Fruit fly (Drosophila melanogaster) whole organism, embryonic: Measurements from ENCODE around the gene CG14402.

Experiments
- Aef1 ChIP-seq: fragments of 200-800 bp; sonication (Bioruptor generic); IDR thresholded peaks from 3 replicates; pipeline ENCODE4 v1.3.6; 2022; ENCODE audit warnings: missing biosample characterization, missing genetic modification characterization
- Asciz ChIP-seq: fragments of 200-800 bp; sonication (Bioruptor generic); optimal IDR thresholded peaks from 2 replicates; lab custom pipeline; 2017; ENCODE audit warnings: missing biosample characterization, mild to moderate bottlenecking, missing genetic modification characterization, missing genetic modification reagents
- B-H2 ChIP-seq: fragments of 200-800 bp; sonication (Bioruptor generic); optimal IDR thresholded peaks from 2 replicates; lab custom pipeline; 2018; ENCODE audit warnings: missing biosample characterization, mild to moderate bottlenecking, missing genetic modification characterization
- Blimp-1 ChIP-seq: fragments of 200-800 bp; sonication (Bioruptor generic); optimal IDR thresholded peaks from 3 replicates; lab custom pipeline; 2018; ENCODE audit warnings: missing biosample characterization, missing genetic modification characterization, mild to moderate bottlenecking, moderate library complexity, missing genetic modification reagents
- CG10274 ChIP-seq: fragments of 200-800 bp; sonication (Bioruptor generic); optimal IDR thresholded peaks from 3 replicates; lab custom pipeline; 2017; ENCODE audit warnings: missing biosample characterization, mild to moderate bottlenecking, missing genetic modification characterization
- CG11504 ChIP-seq: fragments of 200-800 bp; sonication (Bioruptor generic); optimal IDR thresholded peaks from 3 replicates; lab custom pipeline; 2019; ENCODE audit warnings: missing biosample characterization, mild to moderate bottlenecking, missing genetic modification characterization, moderate library complexity
- CG12104 ChIP-seq: fragments of 200-800 bp; sonication (Bioruptor generic); optimal IDR thresholded peaks from 3 replicates; lab custom pipeline; 2016; ENCODE audit warnings: missing biosample characterization, missing genetic modification characterization
- CG12299 ChIP-seq: fragments of 200-800 bp; sonication (Bioruptor generic); optimal IDR thresholded peaks from 2 replicates; lab custom pipeline; 2018; ENCODE audit warnings: missing biosample characterization, mild to moderate bottlenecking, missing genetic modification characterization
- CG13123 ChIP-seq: fragments of 200-800 bp; sonication (Bioruptor generic); optimal IDR thresholded peaks from 2 replicates; lab custom pipeline; 2016; ENCODE audit warnings: missing biosample characterization, missing genetic modification characterization
- CG15073 ChIP-seq: fragments of 200-800 bp; sonication (Bioruptor generic); optimal IDR thresholded peaks from 2 replicates; lab custom pipeline; 2016; ENCODE audit warnings: missing biosample characterization, missing genetic modification characterization
- CG15269 ChIP-seq: fragments of 200-800 bp; sonication (Bioruptor generic); optimal IDR thresholded peaks from 2 replicates; lab custom pipeline; 2018; ENCODE audit warnings: missing biosample characterization, mild to moderate bottlenecking, missing genetic modification characterization, moderate library complexity
- CG15514 ChIP-seq: fragments of 200-800 bp; sonication (Bioruptor generic); optimal IDR thresholded peaks from 3 replicates; lab custom pipeline; 2017; ENCODE audit warnings: missing biosample characterization, missing genetic modification characterization, mild to moderate bottlenecking, moderate library complexity, missing genetic modification reagents
- CG15696 ChIP-seq: fragments of 200-800 bp; sonication (Bioruptor generic); optimal IDR thresholded peaks from 2 replicates; lab custom pipeline; 2019; ENCODE audit warnings: missing biosample characterization, mild to moderate bottlenecking, missing genetic modification characterization, moderate library complexity
- CG16779 ChIP-seq: fragments of 200-800 bp; sonication (Bioruptor generic); IDR thresholded peaks from 2 replicates; pipeline ENCODE4 v1.3.6; 2022; ENCODE audit warnings: missing biosample characterization, missing genetic modification characterization
- CG16815 ChIP-seq: fragments of 200-800 bp; sonication (Bioruptor generic); optimal IDR thresholded peaks from 3 replicates; lab custom pipeline; 2017; ENCODE audit warnings: missing biosample characterization, mild to moderate bottlenecking, missing genetic modification characterization
- CG18262 ChIP-seq: fragments of 200-800 bp; optimal IDR thresholded peaks from 3 replicates; lab custom pipeline; 2019; ENCODE audit warnings: missing biosample characterization, mild to moderate bottlenecking, missing genetic modification characterization, moderate library complexity
- CG18599 ChIP-seq: fragments of 200-800 bp; sonication (Bioruptor generic); optimal IDR thresholded peaks from 3 replicates; lab custom pipeline; 2017; ENCODE audit warnings: missing biosample characterization, missing genetic modification characterization, mild to moderate bottlenecking, moderate library complexity, missing genetic modification reagents
- CG2202 ChIP-seq: fragments of 200-800 bp; sonication (Bioruptor generic); optimal IDR thresholded peaks from 2 replicates; lab custom pipeline; 2018; ENCODE audit warnings: missing biosample characterization, mild to moderate bottlenecking, missing genetic modification characterization
- CG32767 ChIP-seq: fragments of 200-800 bp; sonication (Bioruptor generic); IDR thresholded peaks from 2 replicates; pipeline ENCODE4 v1.3.6; 2022; ENCODE audit warnings: missing biosample characterization, missing genetic modification characterization
- CG4707 ChIP-seq: fragments of 200-800 bp; sonication (Bioruptor generic); optimal IDR thresholded peaks from 2 replicates; lab custom pipeline; 2018; ENCODE audit warnings: missing biosample characterization, mild to moderate bottlenecking, missing genetic modification characterization, moderate library complexity
- CG5180 ChIP-seq: fragments of 200-800 bp; sonication (Bioruptor generic); optimal IDR thresholded peaks from 3 replicates; lab custom pipeline; 2017; ENCODE audit warnings: missing biosample characterization, missing genetic modification characterization, mild to moderate bottlenecking, moderate library complexity, missing genetic modification reagents
- CG7963 ChIP-seq: fragments of 200-800 bp; sonication (Bioruptor generic); IDR thresholded peaks from 3 replicates; pipeline ENCODE4 v1.3.6; 2022; ENCODE audit warnings: missing biosample characterization, missing genetic modification characterization; ENCODE audit not compliant: partially characterized antibody
- CG9876 ChIP-seq: fragments of 200-800 bp; sonication (Bioruptor generic); optimal IDR thresholded peaks from 2 replicates; lab custom pipeline; 2016; ENCODE audit warnings: missing biosample characterization, missing genetic modification characterization
- CTCF ChIP-seq: fragments of 200-800 bp; sonication (Bioruptor generic); optimal IDR thresholded peaks from 2 replicates; lab custom pipeline; 2017; ENCODE audit warnings: missing biosample characterization, mild to moderate bottlenecking, missing genetic modification characterization, moderate library complexity
- Eip74EF ChIP-seq, 2 experiments: fragments of 200-800 bp in 1 of 2; fragments of >200 bp in 1 of 2; sonication (Bioruptor generic) in 1 of 2; optimal IDR thresholded peaks; 2 replicates each; lab custom pipeline; 2017 to 2019; ENCODE audit warnings: missing biosample characterization in 2 of 2, missing genetic modification characterization in 2 of 2, mild to moderate bottlenecking in 1 of 2, moderate library complexity in 1 of 2
- Fer1 ChIP-seq: fragments of 200-800 bp; sonication (Bioruptor generic); optimal IDR thresholded peaks from 2 replicates; lab custom pipeline; 2017; ENCODE audit warnings: missing biosample characterization, mild to moderate bottlenecking, missing genetic modification characterization
- H2.0 ChIP-seq: fragments of 200-800 bp; sonication (Bioruptor generic); IDR thresholded peaks from 2 replicates; pipeline ENCODE4 v1.3.6; 2022; ENCODE audit warnings: missing biosample characterization, missing genetic modification characterization
- Hr3 ChIP-seq: fragments of 200-800 bp; sonication (Bioruptor generic); optimal IDR thresholded peaks from 3 replicates; lab custom pipeline; 2016; ENCODE audit warnings: missing biosample characterization, missing genetic modification characterization
- Hr39 ChIP-seq: fragments of >200 bp; optimal IDR thresholded peaks from 2 replicates; lab custom pipeline; 2017
- MTF-1 ChIP-seq: fragments of 200-800 bp; sonication (Bioruptor generic); optimal IDR thresholded peaks from 2 replicates; lab custom pipeline; 2018; ENCODE audit warnings: missing biosample characterization, mild to moderate bottlenecking, missing genetic modification characterization, borderline replicate concordance
- Nf-YC ChIP-seq: fragments of 200-800 bp; optimal IDR thresholded peaks from 3 replicates; lab custom pipeline; 2019; ENCODE audit warnings: missing biosample characterization, mild to moderate bottlenecking, missing genetic modification characterization, moderate library complexity
- bbx ChIP-seq: fragments of 200-800 bp; sonication (Bioruptor generic); IDR thresholded peaks from 2 replicates; pipeline ENCODE4 v1.3.6; 2022; ENCODE audit warnings: missing biosample characterization, missing genetic modification characterization; ENCODE audit not compliant: partially characterized antibody
- dysf ChIP-seq: fragments of 200-800 bp; sonication (Bioruptor generic); IDR thresholded peaks from 3 replicates; pipeline ENCODE4 v1.3.6; 2022; ENCODE audit warnings: missing biosample characterization, missing genetic modification characterization
- ems ChIP-seq: fragments of 200-800 bp; sonication (Bioruptor generic); optimal IDR thresholded peaks from 3 replicates; lab custom pipeline; 2016; ENCODE audit warnings: missing biosample characterization, missing genetic modification characterization
- gcm2 ChIP-seq: fragments of 200-800 bp; sonication (Bioruptor generic); optimal IDR thresholded peaks from 2 replicates; lab custom pipeline; 2016; ENCODE audit warnings: missing biosample characterization, missing genetic modification characterization
- gem ChIP-seq: fragments of 200-800 bp; sonication (Bioruptor generic); optimal IDR thresholded peaks from 2 replicates; lab custom pipeline; 2019; ENCODE audit warnings: missing biosample characterization, mild to moderate bottlenecking, missing genetic modification characterization, moderate library complexity
- grau ChIP-seq: fragments of 200-800 bp; optimal IDR thresholded peaks from 3 replicates; lab custom pipeline; 2019; ENCODE audit warnings: missing biosample characterization, mild to moderate bottlenecking, missing genetic modification characterization, moderate library complexity
- gsb-n ChIP-seq: fragments of 200-800 bp; sonication (Bioruptor generic); optimal IDR thresholded peaks from 3 replicates; lab custom pipeline; 2018; ENCODE audit warnings: missing biosample characterization, mild to moderate bottlenecking, missing genetic modification characterization
- insv ChIP-seq, 2 experiments: fragments of 200-800 bp; sonication (Bioruptor generic); optimal IDR thresholded peaks; 3 replicates each; lab custom pipeline; 2016 to 2018; ENCODE audit warnings: missing biosample characterization in 2 of 2, missing genetic modification characterization in 2 of 2
- jumu ChIP-seq: fragments of 200-800 bp; sonication (Bioruptor generic); optimal IDR thresholded peaks from 3 replicates; lab custom pipeline; 2016; ENCODE audit warnings: missing biosample characterization, missing genetic modification characterization
- lola ChIP-seq, 3 experiments: fragments of >200 bp in 2 of 3; fragments of 200-800 bp in 1 of 3; sonication (Bioruptor generic) in 1 of 3; optimal IDR thresholded peaks; 2 replicates each; lab custom pipeline; 2017 to 2019; ENCODE audit warnings: missing biosample characterization in 3 of 3, missing genetic modification characterization in 3 of 3, mild to moderate bottlenecking in 1 of 3, moderate library complexity in 1 of 3
- maf-S ChIP-seq: fragments of 200-800 bp; sonication (Bioruptor generic); optimal IDR thresholded peaks from 2 replicates; lab custom pipeline; 2016; ENCODE audit warnings: missing biosample characterization, missing genetic modification characterization
- oc ChIP-seq: fragments of 200-800 bp; sonication (Bioruptor generic); optimal IDR thresholded peaks from 2 replicates; lab custom pipeline; 2018; ENCODE audit warnings: missing biosample characterization, mild to moderate bottlenecking, missing genetic modification characterization, moderate library complexity
- ranshi ChIP-seq: fragments of 200-800 bp; sonication (Bioruptor generic); IDR thresholded peaks from 2 replicates; pipeline ENCODE4 v1.3.6; 2022; ENCODE audit warnings: missing biosample characterization, missing genetic modification characterization
- scrt ChIP-seq: fragments of 200-800 bp; sonication (Bioruptor generic); optimal IDR thresholded peaks from 2 replicates; lab custom pipeline; 2018; ENCODE audit warnings: missing biosample characterization, mild to moderate bottlenecking, missing genetic modification characterization, moderate library complexity
- slbo ChIP-seq: fragments of 200-800 bp; sonication (Bioruptor generic); IDR thresholded peaks from 2 replicates; pipeline ENCODE4 v1.3.6; 2022; ENCODE audit warnings: missing biosample characterization, missing genetic modification characterization
- tx ChIP-seq: fragments of 200-800 bp; sonication (Bioruptor generic); optimal IDR thresholded peaks from 2 replicates; lab custom pipeline; 2016; ENCODE audit warnings: missing biosample characterization, missing genetic modification characterization
- unpg ChIP-seq: fragments of 200-800 bp; sonication (Bioruptor generic); optimal IDR thresholded peaks from 3 replicates; lab custom pipeline; 2018; ENCODE audit warnings: missing biosample characterization, mild to moderate bottlenecking, missing genetic modification characterization, moderate library complexity
- vnd ChIP-seq: fragments of 200-800 bp; sonication (Bioruptor generic); IDR thresholded peaks from 3 replicates; pipeline ENCODE4 v1.3.6; 2022; ENCODE audit warnings: missing biosample characterization, missing genetic modification characterization; ENCODE audit not compliant: partially characterized antibody

Gene CG14402

dm6 chr2L:20896681-20897341 lies 47.7 kb downstream of the CG14402 start (continued):
- TF ChIP-seq grau (tag; lab: Kevin White, UChicago) (no peak), Fer1 (GFP tag; lab: Kevin White, UChicago) (peak; percentile 46), Asciz (GFP tag; lab: Kevin White, UChicago) (peak; percentile 87), CG18262 (tag; lab: Kevin White, UChicago) (peak; percentile 35), CG15073 (GFP tag; lab: Kevin White, UChicago) (no peak), vnd (GFP tag; lab: Robert Waterston, UW) (no peak), CG11504 (peak; percentile 10), CG12104 (GFP tag; lab: Kevin White, UChicago) (peak; percentile 35), CG9876 (GFP tag; lab: Kevin White, UChicago) (no peak), CG10274 (GFP tag; lab: Kevin White, UChicago) (no peak), Nf-YC (no peak), CG15696 (tag; lab: Kevin White, UChicago) (peak; percentile 39), gem (tag; lab: Kevin White, UChicago) (peak; percentile 37), jumu (GFP tag; lab: Kevin White, UChicago) (no peak), CG7963 (GFP tag; lab: Robert Waterston, UW) (no peak), oc (tag; lab: Kevin White, UChicago) (peak; percentile 56), Aef1 (GFP tag; lab: Robert Waterston, UW) (no peak), CG5180 (GFP tag; lab: Kevin White, UChicago) (peak; percentile 72), ranshi (GFP tag; lab: Robert Waterston, UW) (peak; percentile 36; the same call in 1 of the 2 replicates), slbo (GFP tag; lab: Robert Waterston, UW) (no peak), Blimp-1 (GFP tag; lab: Kevin White, UChicago) (peak; percentile 63), ems (GFP tag; lab: Kevin White, UChicago) (no peak), CG15514 (GFP tag; lab: Kevin White, UChicago) (peak; percentile 13), bbx (GFP tag; lab: Robert Waterston, UW) (no peak), insv (GFP tag; optimal IDR thresholded peaks at IDR 0.05; lab: Kevin White, UChicago) (peak in 1 of 2 experiments; percentile 41), lola (GFP tag; optimal IDR thresholded peaks at IDR 0.05; lab: Kevin White, UChicago) (peak in 1 of 3 experiments; percentile 10), H2.0 (GFP tag; lab: Robert Waterston, UW) (no peak), unpg (GFP tag; lab: Kevin White, UChicago) (peak; percentile 49), CG16815 (GFP tag; lab: Kevin White, UChicago) (no peak), Hr39 (lab: Kevin White, UChicago) (no peak), CG13123 (GFP tag; lab: Kevin White, UChicago) (peak; percentile 16), MTF-1 (GFP tag; lab: Kevin White, UChicago) (peak; percentile 77), CG12299 (tag; lab: Kevin White, UChicago) (peak; percentile 48), Hr3 (no peak), CG2202 (peak; percentile 55), gcm2 (GFP tag; lab: Kevin White, UChicago) (no peak), Eip74EF (GFP tag; optimal IDR thresholded peaks at IDR 0.05; lab: Kevin White, UChicago) (peak in 1 of 2 experiments; percentile 42), scrt (GFP tag; lab: Kevin White, UChicago) (peak; percentile 44), CG4707 (GFP tag; lab: Kevin White, UChicago) (peak; percentile 89), CTCF (GFP tag; lab: Kevin White, UChicago) (peak; percentile 14), CG18599 (GFP tag; lab: Kevin White, UChicago) (peak; percentile 38), dysf (GFP tag; lab: Robert Waterston, UW) (no peak), B-H2 (GFP tag; lab: Kevin White, UChicago) (peak; percentile 2), CG16779 (no peak), gsb-n (tag; lab: Kevin White, UChicago) (peak; percentile 11), maf-S (GFP tag; lab: Kevin White, UChicago) (no peak), CG15269 (tag; lab: Kevin White, UChicago) (peak; percentile 32), tx (GFP tag; lab: Kevin White, UChicago) (no peak), CG32767 (GFP tag; lab: Robert Waterston, UW) (peak; percentile 19; the same call in 1 of the 2 replicates)
